Fruit fly (Drosophila melanogaster): ENCODE data around the gene CG7523.

Gene CG7523

DNA sequence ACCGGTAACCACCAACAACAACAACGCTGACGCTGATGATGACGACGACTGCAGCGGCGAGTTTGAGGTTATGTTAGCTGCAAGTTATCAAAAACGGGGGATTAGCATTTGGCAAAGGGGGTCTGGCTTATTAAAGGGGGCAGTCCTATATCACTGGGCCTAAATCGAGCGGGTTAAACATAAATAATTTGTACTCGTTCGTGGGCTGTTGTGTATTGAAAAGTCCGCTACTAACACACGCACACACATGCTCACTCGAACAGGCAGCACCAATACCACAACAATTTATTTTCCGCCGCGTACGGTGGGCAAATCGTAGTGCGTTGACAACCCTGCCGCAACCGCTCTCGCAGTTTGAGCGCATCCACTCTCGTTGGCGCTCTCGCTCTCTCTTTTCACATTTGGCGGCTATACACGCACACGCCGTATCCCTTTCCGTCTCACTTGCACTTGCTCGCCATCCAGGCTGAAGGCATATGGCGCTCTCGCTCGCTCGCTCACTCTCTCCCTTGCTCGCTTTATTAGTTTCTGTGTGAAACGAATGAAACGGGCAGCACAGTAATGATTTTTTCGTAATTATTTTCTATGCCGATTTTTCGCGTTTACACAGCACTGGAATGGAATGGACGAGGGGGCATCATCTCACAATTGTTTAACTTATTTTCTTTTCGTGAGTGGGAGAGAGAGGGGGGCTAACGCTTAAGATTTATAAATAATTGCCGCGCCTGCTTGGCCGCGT is 46.3 kb upstream of the CG7523 start (continued):
- TF ChIP-seq CG12071 (GFP tag; optimal IDR thresholded peaks at IDR 0.05), result peak; percentile 39
- TF ChIP-seq sens (GFP tag), result peak; percentile 79
- TF ChIP-seq fu2 (GFP tag; optimal IDR thresholded peaks at IDR 0.05), result peak; percentile 27
- TF ChIP-seq CG18764 (GFP tag; optimal IDR thresholded peaks at IDR 0.05), result no peak
- TF ChIP-seq grau (tag; optimal IDR thresholded peaks at IDR 0.05), result peak; percentile 31
- peak; percentile 40 for TF ChIP-seq sug (tag; optimal IDR thresholded peaks at IDR 0.05)
- TF ChIP-seq CG7928 (GFP tag; optimal IDR thresholded peaks at IDR 0.05), result no peak
- no peak for TF ChIP-seq lola (GFP tag; optimal IDR thresholded peaks at IDR 0.05)
- no peak for TF ChIP-seq Hr78 (GFP tag; optimal IDR thresholded peaks at IDR 0.05)
- peak; percentile 91 for TF ChIP-seq pfk (GFP tag; optimal IDR thresholded peaks at IDR 0.05)
- peak; percentile 5 for TF ChIP-seq gcm2 (GFP tag; optimal IDR thresholded peaks at IDR 0.05)
- TF ChIP-seq CG12299 (tag; optimal IDR thresholded peaks at IDR 0.05), result no peak
- TF ChIP-seq CG12219 (GFP tag; optimal IDR thresholded peaks at IDR 0.05), result peak; percentile 36
- TF ChIP-seq da (GFP tag; optimal IDR thresholded peaks at IDR 0.05), result no peak
- TF ChIP-seq CG6791 (GFP tag; IDR thresholded peaks at IDR 0.05; ENCODE audit: partially characterized antibody), result no peak
- TF ChIP-seq hth (optimal IDR thresholded peaks at IDR 0.05), result no peak
- TF ChIP-seq vfl (GFP tag; optimal IDR thresholded peaks at IDR 0.05), result peak; percentile 51
- peak; percentile 20 for TF ChIP-seq MESR4 (GFP tag; optimal IDR thresholded peaks at IDR 0.05)
- peak; percentile 9 for TF ChIP-seq wek (GFP tag; optimal IDR thresholded peaks at IDR 0.05)
- TF ChIP-seq Sry-β (GFP tag; optimal IDR thresholded peaks at IDR 0.05), result no peak
- TF ChIP-seq E2f1 (GFP tag; IDR thresholded peaks at IDR 0.05), result no peak
- no peak for TF ChIP-seq CG5953 (GFP tag; IDR thresholded peaks at IDR 0.05)
- TF ChIP-seq Blimp-1 (GFP tag; optimal IDR thresholded peaks at IDR 0.05), result peak; percentile 15
- no peak for TF ChIP-seq CG15073 (GFP tag; optimal IDR thresholded peaks at IDR 0.05)
- no peak for TF ChIP-seq CG1024 (GFP tag; IDR thresholded peaks at IDR 0.05)
- peak; percentile 16 for TF ChIP-seq CG7745 (tag; optimal IDR thresholded peaks at IDR 0.05)
- TF ChIP-seq usp (GFP tag; optimal IDR thresholded peaks at IDR 0.05), result no peak
- TF ChIP-seq Adf1 (GFP tag; IDR thresholded peaks at IDR 0.05), result no peak
- TF ChIP-seq luna (GFP tag; optimal IDR thresholded peaks at IDR 0.05), result peak; percentile 13
- peak; percentile 6 for TF ChIP-seq HLH54F (GFP tag; optimal IDR thresholded peaks at IDR 0.05)
- TF ChIP-seq jing (GFP tag; optimal IDR thresholded peaks at IDR 0.05), result no peak
- TF ChIP-seq lmd (GFP tag; IDR thresholded peaks at IDR 0.05), result no peak
- TF ChIP-seq nom (GFP tag; optimal IDR thresholded peaks at IDR 0.05), result peak; percentile 75
- TF ChIP-seq CG18599 (GFP tag; optimal IDR thresholded peaks at IDR 0.05), result peak; percentile 69
- TF ChIP-seq NC2β (GFP tag; optimal IDR thresholded peaks at IDR 0.05), result peak; percentile 44
- no peak for TF ChIP-seq CG14965 (GFP tag; optimal IDR thresholded peaks at IDR 0.05; ENCODE audit: borderline replicate concordance)
- TF ChIP-seq CG17912 (GFP tag; optimal IDR thresholded peaks at IDR 0.05), result no peak
- TF ChIP-seq pita (GFP tag; optimal IDR thresholded peaks at IDR 0.05), result no peak
- TF ChIP-seq CG11560 (tag; IDR thresholded peaks at IDR 0.05), result no peak
- TF ChIP-seq CG10267 (tag; optimal IDR thresholded peaks at IDR 0.05), result peak; percentile 57
- TF ChIP-seq maf-S (GFP tag; optimal IDR thresholded peaks at IDR 0.05), result peak; percentile 23
- no peak for TF ChIP-seq CG16813 (GFP tag; IDR thresholded peaks at IDR 0.05; ENCODE audit: partially characterized antibody)
- peak; percentile 91 for TF ChIP-seq CG12769 (tag; optimal IDR thresholded peaks at IDR 0.05)
- TF ChIP-seq Antp (GFP tag; optimal IDR thresholded peaks at IDR 0.05), result peak; percentile 37
- peak; percentile 49 for TF ChIP-seq CG17385 (GFP tag; optimal IDR thresholded peaks at IDR 0.05)
- TF ChIP-seq CG33557 (GFP tag; optimal IDR thresholded peaks at IDR 0.05), result peak; percentile 13
- TF ChIP-seq ro (GFP tag; IDR thresholded peaks at IDR 0.05), result no peak
- TF ChIP-seq pzg (GFP tag; optimal IDR thresholded peaks at IDR 0.05), result peak; percentile 36
- peak; percentile 47 for TF ChIP-seq CG15514 (GFP tag; optimal IDR thresholded peaks at IDR 0.05)
